Worm (Caenorhabditis elegans) whole organism, mixed stage, embryonic: Measurements from ENCODE around the gene Y6E2A.1.

ENCODE experiments used
- M03D4.4 ChIP-seq: sonication (generic microtip); optimal IDR thresholded peaks from 2 replicates; lab custom pipeline; 2017; ENCODE audit warnings: mild to moderate bottlenecking, missing genetic modification characterization, missing compliant biosample characterization
- bed-3 ChIP-seq: fragments of 200-800 bp; sonication (Bioruptor generic); optimal IDR thresholded peaks from 3 replicates; lab custom pipeline; 2018; ENCODE audit warnings: mild to moderate bottlenecking, missing genetic modification characterization, moderate library complexity, missing compliant biosample characterization
- blmp-1 ChIP-seq: fragments of 150-350 bp; optimal IDR thresholded peaks from 2 replicates; lab custom pipeline; 2014; ENCODE audit warnings: missing biosample characterization, missing genetic modification characterization
- ceh-83 ChIP-seq: fragments of 200-800 bp; sonication (Bioruptor generic); optimal IDR thresholded peaks from 2 replicates; lab custom pipeline; 2018; ENCODE audit warnings: mild to moderate bottlenecking, missing genetic modification characterization, missing compliant biosample characterization
- ces-1 ChIP-seq: fragments of 150-350 bp; optimal IDR thresholded peaks from 2 replicates; lab custom pipeline; 2014; ENCODE audit warnings: missing biosample characterization, missing genetic modification reagents, missing genetic modification characterization
- cnd-1 ChIP-seq: fragments of 200-800 bp; sonication (Bioruptor generic); optimal IDR thresholded peaks from 2 replicates; lab custom pipeline; 2018; ENCODE audit warnings: mild to moderate bottlenecking, missing genetic modification characterization, missing compliant biosample characterization
- drap-1 ChIP-seq: fragments of 200-800 bp; sonication (Bioruptor generic); optimal IDR thresholded peaks from 3 replicates; lab custom pipeline; 2018; ENCODE audit warnings: mild to moderate bottlenecking, missing genetic modification characterization, missing compliant biosample characterization
- elt-1 ChIP-seq: sonication (generic microtip); optimal IDR thresholded peaks from 2 replicates; lab custom pipeline; 2017; ENCODE audit warnings: missing genetic modification characterization, mild to moderate bottlenecking, missing compliant biosample characterization, antibody characterized with exemption, moderate library complexity, borderline replicate concordance; ENCODE audit not compliant: insufficient read depth
- elt-3 ChIP-seq: fragments of 150-350 bp; optimal IDR thresholded peaks from 2 replicates; lab custom pipeline; 2014; ENCODE audit warnings: missing biosample characterization, missing genetic modification characterization
- hlh-1 ChIP-seq: fragments of 150-350 bp; optimal IDR thresholded peaks from 2 replicates; lab custom pipeline; 2014; ENCODE audit warnings: missing biosample characterization, missing genetic modification reagents, missing genetic modification characterization
- lin-13 ChIP-seq: fragments of 150-350 bp; optimal IDR thresholded peaks from 2 replicates; lab custom pipeline; 2014; ENCODE audit warnings: missing biosample characterization, missing genetic modification characterization
- lin-32 ChIP-seq: fragments of 200-800 bp; sonication (Bioruptor generic); optimal IDR thresholded peaks from 2 replicates; lab custom pipeline; 2018; ENCODE audit warnings: mild to moderate bottlenecking, missing genetic modification characterization, missing compliant biosample characterization
- lsy-2 ChIP-seq: fragments of 150-350 bp; optimal IDR thresholded peaks from 2 replicates; lab custom pipeline; 2014; ENCODE audit warnings: missing biosample characterization, missing genetic modification characterization
- mab-5 ChIP-seq: fragments of 150-350 bp; optimal IDR thresholded peaks from 2 replicates; lab custom pipeline; 2014; ENCODE audit warnings: missing biosample characterization, missing genetic modification characterization
- mep-1 ChIP-seq: fragments of 150-350 bp; optimal IDR thresholded peaks from 2 replicates; lab custom pipeline; 2017; ENCODE audit warnings: missing biosample characterization, missing genetic modification reagents, missing genetic modification characterization, inconsistent platforms
- mls-2 ChIP-seq: sonication (generic microtip); optimal IDR thresholded peaks from 2 replicates; lab custom pipeline; 2016; ENCODE audit warnings: mild to moderate bottlenecking, missing genetic modification characterization, moderate library complexity, missing compliant biosample characterization
- nhr-12 ChIP-seq: fragments of 150-350 bp; optimal IDR thresholded peaks from 2 replicates; lab custom pipeline; 2014; ENCODE audit warnings: missing biosample characterization, missing genetic modification characterization
- nhr-2 ChIP-seq: fragments of 150-350 bp; optimal IDR thresholded peaks from 2 replicates; lab custom pipeline; 2014; ENCODE audit warnings: missing biosample characterization, missing genetic modification characterization
- nhr-237 ChIP-seq: fragments of 150-350 bp; optimal IDR thresholded peaks from 2 replicates; lab custom pipeline; 2014; ENCODE audit warnings: missing biosample characterization, missing genetic modification characterization
- nhr-76 ChIP-seq: sonication (generic microtip); optimal IDR thresholded peaks from 2 replicates; lab custom pipeline; 2017; ENCODE audit warnings: missing biosample characterization, missing genetic modification characterization
- pha-4 ChIP-seq: fragments of 150-350 bp; optimal IDR thresholded peaks from 2 replicates; lab custom pipeline; 2018; ENCODE audit warnings: missing biosample characterization, missing genetic modification reagents, missing genetic modification characterization
- sem-2 ChIP-seq: fragments of 200-800 bp; sonication (Bioruptor generic); optimal IDR thresholded peaks from 2 replicates; lab custom pipeline; 2018; ENCODE audit warnings: mild to moderate bottlenecking, missing genetic modification characterization, missing compliant biosample characterization
- tbx-8 ChIP-seq: fragments of 200-800 bp; sonication (Bioruptor generic); optimal IDR thresholded peaks from 2 replicates; lab custom pipeline; 2018; ENCODE audit warnings: mild to moderate bottlenecking, missing genetic modification characterization, moderate library complexity, missing compliant biosample characterization
- unc-120 ChIP-seq: sonication (generic microtip); optimal IDR thresholded peaks from 2 replicates; lab custom pipeline; 2017; ENCODE audit warnings: missing genetic modification characterization, missing compliant biosample characterization; ENCODE audit not compliant: poor library complexity, severe bottlenecking
- unc-62 ChIP-seq: fragments of 150-350 bp; optimal IDR thresholded peaks from 2 replicates; lab custom pipeline; 2014; ENCODE audit warnings: missing biosample characterization, missing genetic modification reagents, missing genetic modification characterization
- zip-8 ChIP-seq: fragments of 150-350 bp; optimal IDR thresholded peaks from 2 replicates; lab custom pipeline; 2014; ENCODE audit warnings: missing biosample characterization, missing genetic modification characterization
- ztf-11 ChIP-seq: fragments of 150-350 bp; optimal IDR thresholded peaks from 2 replicates; lab custom pipeline; 2014; ENCODE audit warnings: missing biosample characterization, missing genetic modification characterization

Gene Y6E2A.1

ce11 chrV:15732209-15732608, 21.9 kb upstream of the Y6E2A.1 start, which contains the start of gene str-38:
str-38 (minus strand) TSS chrV:15732309.
- TF ChIP-seq unc-120 (no peak), nhr-76 (tag; lab: Kevin White, UChicago) (no peak), mab-5 (tag; lab: Kevin White, UChicago) (no peak), ceh-83 (no peak), lsy-2 (tag; lab: Kevin White, UChicago) (no peak)

- TF ChIP-seq M03D4.4 (no peak), blmp-1 (tag; lab: Kevin White, UChicago) (no peak), nhr-12 (no peak), ces-1 (no peak), nhr-76 (tag; lab: Kevin White, UChicago) (no peak), ceh-83 (no peak), ztf-11 (tag; lab: Kevin White, UChicago) (no peak), drap-1 (no peak)
Measured at ce11 chrV:15730459-15730858, 20.2 kb upstream of the Y6E2A.1 start, which contains the start of gene Y6E2A.10. Y6E2A.10 (minus strand) TSS chrV:15730559.

- TF ChIP-seq zip-8 (tag; lab: Kevin White, UChicago) (no peak), pha-4 (no peak), lin-13 (no peak), bed-3 (GFP tag; lab: Kevin White, UChicago) (no peak), drap-1 (no peak), mab-5 (tag; lab: Kevin White, UChicago) (no peak), unc-62 (GFP tag; lab: Kevin White, UChicago) (no peak), nhr-2 (tag; lab: Kevin White, UChicago) (no peak), nhr-237 (tag; lab: Kevin White, UChicago) (no peak), elt-3 (tag; lab: Kevin White, UChicago) (no peak), tbx-8 (GFP tag; lab: Kevin White, UChicago) (no peak), lin-32 (GFP tag; lab: Kevin White, UChicago) (no peak), mls-2 (tag; lab: Kevin White, UChicago) (no peak), blmp-1 (tag; lab: Kevin White, UChicago) (no peak), unc-120 (no peak), lsy-2 (tag; lab: Kevin White, UChicago) (no peak), hlh-1 (tag; lab: Kevin White, UChicago) (no peak)
- TF ChIP-seq, all 35 proteins: peak for 0
Measured at ce11 chrV:15726610-15727009, 16.3 kb upstream of the Y6E2A.1 start, which contains the start of the genes irld-57 and sfxn-1.3. irld-57 (minus strand) TSS chrV:15726710. sfxn-1.3 (plus strand) TSS chrV:15726841.

ce11 chrV:15721888-15722287, 11.6 kb upstream of the Y6E2A.1 start, which contains the start of gene srh-140:
srh-140 (plus strand) TSS chrV:15722188.
- TF ChIP-seq elt-1 (tag; lab: Kevin White, UChicago) = no peak
- no peak for TF ChIP-seq zip-8 (tag; lab: Kevin White, UChicago)
- no peak for TF ChIP-seq mep-1
- TF ChIP-seq tbx-8 (GFP tag; lab: Kevin White, UChicago) = no peak
- TF ChIP-seq lsy-2 (tag; lab: Kevin White, UChicago) = no peak
- TF ChIP-seq ceh-83 = no peak
- no peak for TF ChIP-seq nhr-12
- no peak for TF ChIP-seq nhr-2 (tag; lab: Kevin White, UChicago)
- TF ChIP-seq, all 35 proteins: peak for 0

- TF ChIP-seq ceh-83 (no peak), unc-62 (GFP tag; lab: Kevin White, UChicago) (no peak), hlh-1 (tag; lab: Kevin White, UChicago) (no peak), sem-2 (no peak), cnd-1 (tag; lab: Kevin White, UChicago) (no peak), nhr-76 (tag; lab: Kevin White, UChicago) (no peak), nhr-12 (no peak), drap-1 (no peak), M03D4.4 (no peak), zip-8 (tag; lab: Kevin White, UChicago) (no peak)
Measured at ce11 chrV:15721431-15721830, 11.1 kb upstream of the Y6E2A.1 start.

- TF ChIP-seq ztf-11 (tag; lab: Kevin White, UChicago) = no peak
Measured at ce11 chrV:15719570-15719969, 9.3 kb upstream of the Y6E2A.1 start, which contains the start of gene Y6E2A.7. Y6E2A.7 (plus strand) TSS chrV:15719870.

ce11 chrV:15718562-15718961, 8.3 kb upstream of the Y6E2A.1 start, which contains the start of gene Y6E2A.5:
Y6E2A.5 (minus strand) TSS chrV:15718662.
- TF ChIP-seq nhr-2 (tag; lab: Kevin White, UChicago) (no peak), ztf-11 (tag; lab: Kevin White, UChicago) (no peak), drap-1 (no peak), unc-120 (no peak), elt-3 (tag; lab: Kevin White, UChicago) (no peak), nhr-237 (tag; lab: Kevin White, UChicago) (no peak), sem-2 (no peak), nhr-76 (tag; lab: Kevin White, UChicago) (no peak), unc-62 (GFP tag; lab: Kevin White, UChicago) (no peak), elt-1 (tag; lab: Kevin White, UChicago) (no peak), M03D4.4 (no peak)
